Worm (Caenorhabditis elegans): ENCODE measurements around the gene R12B2.8.

R12B2.8 gene

DNA sequence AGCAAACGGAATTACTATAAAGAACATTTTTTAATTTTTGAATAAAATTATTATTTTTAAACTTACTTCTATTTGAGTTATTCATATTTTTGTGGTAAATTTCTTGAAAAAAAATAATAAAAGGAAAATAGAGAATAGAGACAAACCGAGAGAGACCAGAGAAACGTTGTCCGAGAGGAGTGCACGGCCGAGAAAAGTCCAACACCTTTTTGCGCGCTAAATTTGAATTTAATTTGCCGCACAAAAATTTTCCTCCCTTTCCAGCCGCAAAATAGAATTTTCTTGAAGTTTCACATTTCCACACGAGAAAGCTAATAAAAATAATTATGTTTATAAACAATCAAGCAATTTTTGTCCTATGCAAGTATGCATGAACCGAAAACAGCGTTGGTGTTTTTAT lies 48.0 kb downstream of the R12B2.8 start, which contains the start of the genes F01F1.11 and F01F1.3 (continued):
- TF ChIP-seq mes-4 (tag; optimal IDR thresholded peaks at IDR 0.05) (no peak), ztf-28 (GFP tag; IDR thresholded peaks at IDR 0.05) (peak; percentile 72; the same call in 1 of the 2 replicates), C17E4.6 (GFP tag; IDR thresholded peaks at IDR 0.05) (0 out of 2 replicates have a peak, but pooled peaks have one; percentile 28), F52B5.7 (tag; optimal IDR thresholded peaks at IDR 0.05) (no peak), pha-4 (tag; optimal IDR thresholded peaks at IDR 0.05) (no peak), sea-2 (GFP tag; IDR thresholded peaks at IDR 0.05) (no peak), hlh-26 (GFP tag; conservative IDR thresholded peaks at IDR 0.05) (no peak), nfya-1 (tag; optimal IDR thresholded peaks at IDR 0.05; ENCODE audit: borderline replicate concordance, insufficient read depth) (no peak), ceh-79 (tag; optimal IDR thresholded peaks at IDR 0.05) (no peak), nhr-179 (tag; optimal IDR thresholded peaks at IDR 0.05) (no peak), C06A6.2 (GFP tag; conservative IDR thresholded peaks at IDR 0.05) (no peak), ceh-58 (GFP tag; IDR thresholded peaks at IDR 0.05) (no peak), F10E7.11 (tag; optimal IDR thresholded peaks at IDR 0.05) (no peak), tbx-9 (tag; optimal IDR thresholded peaks at IDR 0.05; ENCODE audit: borderline replicate concordance) (no peak), let-526 (GFP tag; IDR thresholded peaks at IDR 0.05) (peak; percentile 65; the same call in 1 of the 2 replicates), F55B11.4 (tag; optimal IDR thresholded peaks at IDR 0.05; ENCODE audit: borderline replicate concordance, insufficient read depth) (no peak), madf-6 (GFP tag; IDR thresholded peaks at IDR 0.05) (peak; percentile 80), attf-6 (GFP tag; IDR thresholded peaks at IDR 0.05) (no peak), D2030.7 (GFP tag; IDR thresholded peaks at IDR 0.05) (peak; percentile 69), nfyb-1 (GFP tag; IDR thresholded peaks at IDR 0.05) (peak; percentile 64; the same call in 1 of the 2 replicates), B0261.1 (tag; optimal IDR thresholded peaks at IDR 0.05) (no peak), aptf-2 (GFP tag; conservative IDR thresholded peaks at IDR 0.05) (0 out of 2 replicates have a peak, but pooled peaks have one; percentile 52), hrde-1 (tag; optimal IDR thresholded peaks at IDR 0.05; ENCODE audit: borderline replicate concordance) (no peak), aptf-3 (GFP tag; IDR thresholded peaks at IDR 0.05) (no peak), hsf-1 (GFP tag; IDR thresholded peaks at IDR 0.05) (no peak), atf-7 (tag; optimal IDR thresholded peaks at IDR 0.05) (no peak), ceh-40 (GFP tag; IDR thresholded peaks at IDR 0.05) (no peak), ceh-27 (GFP tag; optimal IDR thresholded peaks at IDR 0.05) (peak; percentile 72), K12H6.12 (tag; optimal IDR thresholded peaks at IDR 0.05) (no peak), madf-10 (tag; optimal IDR thresholded peaks at IDR 0.05) (peak; percentile 40), hmg-20 (GFP tag; IDR thresholded peaks at IDR 0.05) (no peak), die-1 (tag; optimal IDR thresholded peaks at IDR 0.05) (no peak), dox-1 (GFP tag; IDR thresholded peaks at IDR 0.05) (peak; percentile 64; the same call in 1 of the 2 replicates), fkh-3 (tag; optimal IDR thresholded peaks at IDR 0.05) (no peak), Y79H2A.3 (GFP tag; conservative IDR thresholded peaks at IDR 0.05) (no peak)

ce11 chrIII:5872288-5872687 lies 48.6 kb downstream of the R12B2.8 start:
- TF ChIP-seq xnd-1 (tag; optimal IDR thresholded peaks at IDR 0.05) (no peak), tbx-9 (tag; optimal IDR thresholded peaks at IDR 0.05; ENCODE audit: borderline replicate concordance) (no peak), snpc-1.1 (tag; optimal IDR thresholded peaks at IDR 0.05; ENCODE audit: insufficient read depth) (no peak), Y79H2A.3 (GFP tag; conservative IDR thresholded peaks at IDR 0.05) (no peak), cebp-2 (GFP tag; IDR thresholded peaks at IDR 0.05) (no peak), F49E8.2 (tag; optimal IDR thresholded peaks at IDR 0.05; ENCODE audit: insufficient read depth) (no peak), F57A8.1 (GFP tag; optimal IDR thresholded peaks at IDR 0.05) (no peak), nhr-80 (tag; optimal IDR thresholded peaks at IDR 0.05) (no peak), F39B2.1 (GFP tag; IDR thresholded peaks at IDR 0.05) (no peak), dpff-1 (tag; optimal IDR thresholded peaks at IDR 0.05) (no peak), F37B4.10 (GFP tag; IDR thresholded peaks at IDR 0.05) (no peak), atf-7 (tag; optimal IDR thresholded peaks at IDR 0.05) (no peak), lir-1 (GFP tag; conservative IDR thresholded peaks at IDR 0.05) (no peak), T26A5.8 (tag; optimal IDR thresholded peaks at IDR 0.05) (no peak), unc-62 (GFP tag; optimal IDR thresholded peaks at IDR 0.05) (no peak), fkh-3 (tag; optimal IDR thresholded peaks at IDR 0.05) (no peak), D2030.7 (GFP tag; IDR thresholded peaks at IDR 0.05) (no peak)

All from whole organism, young adult.